Worm (Caenorhabditis elegans) whole organism, early embryonic: ENCODE data around the gene C17G10.13.
"Not testable (repeated sequence)": the region's sequence is repeated elsewhere in the genome, so short reads cannot be mapped to it uniquely, and the experiment has no call there.

Experiments
- ceh-36 ChIP-seq: sonication (generic microtip); optimal IDR thresholded peaks from 2 replicates; lab custom pipeline; 2016; ENCODE audit warnings: missing genetic modification characterization, inconsistent platforms, missing compliant biosample characterization
- hmbx-1 ChIP-seq: sonication (generic microtip); optimal IDR thresholded peaks from 2 replicates; lab custom pipeline; 2016; ENCODE audit warnings: mild to moderate bottlenecking, missing genetic modification characterization, missing compliant biosample characterization
- tbx-11 ChIP-seq: fragments of 200-800 bp; sonication (Bioruptor generic); IDR thresholded peaks from 2 replicates; pipeline ENCODE4 v1.3.6; 2022; ENCODE audit warnings: missing genetic modification characterization, missing compliant biosample characterization

C17G10.13 gene

DNA sequence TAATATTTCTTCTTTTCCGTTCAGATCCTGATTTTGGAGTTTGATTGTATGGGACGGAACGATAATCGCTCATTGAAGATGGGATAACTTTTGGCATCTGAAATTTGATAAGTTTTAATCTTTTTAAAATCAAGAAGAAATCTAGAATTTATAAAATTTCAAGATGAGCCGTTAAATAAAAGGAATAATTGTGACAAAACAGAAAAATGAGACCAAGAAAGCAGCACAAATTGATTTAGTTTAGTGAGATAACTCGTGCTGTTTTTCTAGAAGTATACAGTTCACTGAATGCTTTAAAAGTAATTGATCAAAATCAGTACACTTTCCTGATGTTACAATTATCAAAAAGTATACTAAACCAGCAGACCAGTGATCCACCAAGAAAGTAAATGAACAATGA lies 49.5 kb downstream of the C17G10.13 start, which contains the start of gene hlh-27:
Gene hlh-27, minus strand, starts transcription at position 101 of the 400 bp plus-strand sequence.
- not testable (repeated sequence) for TF ChIP-seq tbx-11 (GFP tag; lab: Robert Waterston, UW); ceh-36 (tag; lab: Kevin White, UChicago); hmbx-1 (tag; lab: Kevin White, UChicago)
